Worm (Caenorhabditis elegans) whole organism, L2 larva: Measurements from ENCODE around the gene egl-44.

Experiments used
- C34F6.9 ChIP-seq: fragments of 150-350 bp; optimal IDR thresholded peaks from 2 replicates; lab custom pipeline; 2014; ENCODE audit warnings: missing biosample characterization, missing genetic modification characterization
- F13H6.1 ChIP-seq: sonication (generic microtip); optimal IDR thresholded peaks from 2 replicates; lab custom pipeline; 2016; ENCODE audit warnings: missing genetic modification characterization, missing compliant biosample characterization
- Y55F3AM.14 ChIP-seq: fragments of 200-800 bp; sonication (Bioruptor generic); optimal IDR thresholded peaks from 2 replicates; lab custom pipeline; 2018; ENCODE audit warnings: mild to moderate bottlenecking, missing genetic modification characterization, missing compliant biosample characterization
- blmp-1 ChIP-seq: sonication (generic microtip); optimal IDR thresholded peaks from 2 replicates; lab custom pipeline; 2017; ENCODE audit warnings: missing genetic modification characterization, mild to moderate bottlenecking, missing compliant biosample characterization, antibody characterized with exemption, moderate library complexity; ENCODE audit not compliant: insufficient read depth
- ceh-16 ChIP-seq: fragments of 150-350 bp; optimal IDR thresholded peaks from 2 replicates; lab custom pipeline; 2014; ENCODE audit warnings: missing biosample characterization, missing genetic modification characterization
- crh-2 ChIP-seq: sonication (generic microtip); optimal IDR thresholded peaks from 2 replicates; lab custom pipeline; 2017; ENCODE audit warnings: missing biosample characterization, missing genetic modification characterization
- dmd-4 ChIP-seq: sonication (generic microtip); optimal IDR thresholded peaks from 2 replicates; lab custom pipeline; 2017; ENCODE audit warnings: missing biosample characterization, missing genetic modification characterization
- egl-27 ChIP-seq: sonication (generic microtip); optimal IDR thresholded peaks from 3 replicates; lab custom pipeline; 2017; ENCODE audit warnings: missing biosample characterization, missing genetic modification reagents, missing genetic modification characterization
- elt-1 ChIP-seq: fragments of 150-350 bp; optimal IDR thresholded peaks from 2 replicates; lab custom pipeline; 2014; ENCODE audit warnings: missing biosample characterization, missing genetic modification characterization
- fos-1 ChIP-seq: fragments of 150-350 bp; optimal IDR thresholded peaks from 2 replicates; lab custom pipeline; 2014; ENCODE audit warnings: missing biosample characterization, missing genetic modification characterization
- gmeb-1 ChIP-seq: fragments of 150-350 bp; optimal IDR thresholded peaks from 2 replicates; lab custom pipeline; 2014; ENCODE audit warnings: missing biosample characterization, missing genetic modification characterization
- lin-39 ChIP-seq: fragments of 150-350 bp; optimal IDR thresholded peaks from 2 replicates; lab custom pipeline; 2014; ENCODE audit warnings: missing biosample characterization, missing genetic modification reagents, missing genetic modification characterization
- lsy-2 ChIP-seq, 2 experiments: fragments of 150-350 bp in 1 of 2; sonication (generic microtip) in 1 of 2; optimal IDR thresholded peaks; 2 replicates each; lab custom pipeline; 2014 to 2017; ENCODE audit warnings: missing biosample characterization in 2 of 2, missing genetic modification characterization in 2 of 2
- mdl-1 ChIP-seq, 2 experiments: fragments of 150-350 bp in 1 of 2; sonication (generic microtip) in 1 of 2; optimal IDR thresholded peaks; 2 replicates each; lab custom pipeline; 2017; ENCODE audit warnings: missing biosample characterization in 2 of 2, missing genetic modification characterization in 2 of 2
- nhr-10 ChIP-seq: sonication (generic microtip); optimal IDR thresholded peaks from 2 replicates; lab custom pipeline; 2017; ENCODE audit warnings: missing biosample characterization, missing genetic modification characterization
- nhr-11 ChIP-seq: fragments of 150-350 bp; optimal IDR thresholded peaks from 2 replicates; lab custom pipeline; 2014; ENCODE audit warnings: missing biosample characterization, missing genetic modification characterization
- nhr-129 ChIP-seq: fragments of 150-350 bp; optimal IDR thresholded peaks from 2 replicates; lab custom pipeline; 2014; ENCODE audit warnings: missing biosample characterization, missing genetic modification characterization
- nhr-21 ChIP-seq: fragments of 150-350 bp; optimal IDR thresholded peaks from 2 replicates; lab custom pipeline; 2014; ENCODE audit warnings: missing biosample characterization, missing genetic modification characterization
- nhr-237 ChIP-seq: fragments of 150-350 bp; optimal IDR thresholded peaks from 2 replicates; lab custom pipeline; 2014; ENCODE audit warnings: missing biosample characterization, missing genetic modification characterization
- nhr-6 ChIP-seq: fragments of 150-350 bp; optimal IDR thresholded peaks from 2 replicates; lab custom pipeline; 2014; ENCODE audit warnings: missing biosample characterization, missing genetic modification characterization
- peb-1 ChIP-seq: fragments of 150-350 bp; optimal IDR thresholded peaks from 2 replicates; lab custom pipeline; 2014; ENCODE audit warnings: missing biosample characterization, missing genetic modification characterization
- sem-4 ChIP-seq: fragments of 150-350 bp; optimal IDR thresholded peaks from 2 replicates; lab custom pipeline; 2014; ENCODE audit warnings: missing biosample characterization, missing genetic modification reagents, missing genetic modification characterization
- sma-9 ChIP-seq, 2 experiments: fragments of 150-350 bp in 1 of 2; sonication (generic microtip) in 1 of 2; optimal IDR thresholded peaks; 2 replicates each; lab custom pipeline; 2014 to 2016; ENCODE audit warnings: missing genetic modification characterization in 2 of 2, mild to moderate bottlenecking in 1 of 2, missing biosample characterization in 1 of 2, missing compliant biosample characterization in 1 of 2, missing genetic modification reagents in 1 of 2, moderate library complexity in 1 of 2
- snpc-4 ChIP-seq: fragments of 150-350 bp; optimal IDR thresholded peaks from 2 replicates; lab custom pipeline; 2014; ENCODE audit warnings: missing biosample characterization, missing genetic modification characterization
- unc-39 ChIP-seq: fragments of 150-350 bp; optimal IDR thresholded peaks from 2 replicates; lab custom pipeline; 2014; ENCODE audit warnings: missing biosample characterization, missing genetic modification characterization
- unc-55 ChIP-seq: fragments of 150-350 bp; sonication (generic microtip); optimal IDR thresholded peaks from 3 replicates; lab custom pipeline; 2014; ENCODE audit warnings: missing biosample characterization, missing genetic modification reagents, missing genetic modification characterization
- unc-62 ChIP-seq: fragments of 150-350 bp; optimal IDR thresholded peaks from 2 replicates; lab custom pipeline; 2014; ENCODE audit warnings: missing biosample characterization, missing genetic modification reagents, missing genetic modification characterization
- zag-1 ChIP-seq: fragments of 150-350 bp; optimal IDR thresholded peaks from 2 replicates; lab custom pipeline; 2014; ENCODE audit warnings: missing biosample characterization, missing genetic modification characterization
- ztf-1 ChIP-seq: fragments of 200-800 bp; sonication (Bioruptor generic); conservative IDR thresholded peaks from 2 replicates; pipeline ENCODE4 v1.3.6; 2022; ENCODE audit warnings: missing genetic modification characterization, missing compliant biosample characterization

The egl-44 gene

DNA sequence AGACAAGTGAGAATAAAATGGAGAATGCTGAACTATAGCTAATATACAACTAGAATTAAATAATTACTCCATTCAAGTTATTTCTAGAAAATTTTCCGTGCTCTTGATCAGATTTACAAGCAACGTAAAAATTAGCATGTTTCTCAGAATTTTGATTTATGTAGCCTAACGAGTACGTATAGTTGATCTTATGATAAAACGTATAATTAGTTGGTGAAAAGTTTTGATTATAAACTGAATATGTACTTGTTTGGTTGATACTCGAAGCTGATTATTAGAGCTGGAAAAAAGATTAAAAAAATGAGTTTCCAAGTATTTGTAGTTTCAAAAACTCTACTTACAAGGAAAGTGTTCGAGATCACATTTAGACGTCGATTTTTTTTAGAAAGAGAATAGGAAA is 32.1 kb upstream of the egl-44 start:
- TF ChIP-seq F13H6.1 (tag; lab: Kevin White, UChicago) (no peak), nhr-21 (peak; percentile 23)

DNA sequence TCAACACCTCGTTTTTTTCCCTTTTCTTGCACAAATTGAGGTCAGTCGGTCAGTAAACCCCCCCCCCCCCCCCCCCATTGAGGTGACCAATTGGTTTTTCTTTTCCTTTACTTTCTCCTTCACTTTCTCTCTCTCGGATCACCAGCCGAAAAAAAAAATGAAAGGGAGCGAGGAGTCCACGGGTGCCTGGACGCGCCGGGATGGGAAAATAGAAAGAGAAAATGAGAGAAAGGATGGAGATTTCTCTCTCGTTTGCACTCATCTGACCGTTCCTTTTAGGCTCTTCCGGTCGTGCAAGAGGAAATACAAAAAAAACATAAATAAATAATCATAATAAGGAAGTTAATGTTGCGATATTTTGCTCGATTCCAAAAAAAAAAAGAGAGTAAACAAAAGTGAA is 29.5 kb upstream of the egl-44 start:
- TF ChIP-seq nhr-21 (no peak), nhr-11 (no peak), blmp-1 (tag; lab: Kevin White, UChicago) (peak; percentile 96), F13H6.1 (tag; lab: Kevin White, UChicago) (peak; percentile 19), egl-27 (tag; lab: Kevin White, UChicago) (peak; percentile 26), lsy-2 (tag; optimal IDR thresholded peaks at IDR 0.05; lab: Kevin White, UChicago) (peak in 1 of 2 experiments; percentile 6)

DNA sequence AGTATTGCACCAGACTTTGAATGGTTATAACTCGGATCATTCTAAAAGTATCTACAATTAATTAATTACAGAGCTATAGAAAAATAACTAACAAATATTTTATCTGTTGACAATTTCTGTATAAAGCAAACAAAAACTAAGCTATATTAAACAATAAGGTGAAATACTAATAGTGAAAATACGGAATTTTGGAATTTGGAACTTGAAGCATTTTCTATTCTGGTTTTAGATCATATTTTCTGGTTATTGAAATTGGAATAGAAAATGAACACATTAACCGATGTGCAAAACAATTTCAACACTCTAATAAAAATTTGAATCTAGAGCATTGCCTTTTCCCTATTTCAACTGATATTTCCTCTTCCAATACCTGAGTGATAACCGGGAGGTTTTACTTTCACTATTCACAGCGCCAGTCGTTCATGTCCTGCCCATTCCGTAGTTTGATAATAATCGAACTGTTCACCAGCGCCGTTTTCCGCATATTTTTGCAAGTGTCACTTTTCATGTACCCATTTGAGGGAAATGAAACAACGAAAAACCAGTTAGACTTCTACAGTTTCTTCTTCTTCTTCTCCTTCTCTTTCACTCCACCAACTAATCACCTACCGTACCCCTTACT is 28.6 kb upstream of the egl-44 start:
- peak; percentile 46 for TF ChIP-seq fos-1 (tag; lab: Kevin White, UChicago)
- TF ChIP-seq blmp-1 (tag; lab: Kevin White, UChicago), result peak; percentile 31
- TF ChIP-seq gmeb-1 (tag; lab: Kevin White, UChicago), result no peak

DNA sequence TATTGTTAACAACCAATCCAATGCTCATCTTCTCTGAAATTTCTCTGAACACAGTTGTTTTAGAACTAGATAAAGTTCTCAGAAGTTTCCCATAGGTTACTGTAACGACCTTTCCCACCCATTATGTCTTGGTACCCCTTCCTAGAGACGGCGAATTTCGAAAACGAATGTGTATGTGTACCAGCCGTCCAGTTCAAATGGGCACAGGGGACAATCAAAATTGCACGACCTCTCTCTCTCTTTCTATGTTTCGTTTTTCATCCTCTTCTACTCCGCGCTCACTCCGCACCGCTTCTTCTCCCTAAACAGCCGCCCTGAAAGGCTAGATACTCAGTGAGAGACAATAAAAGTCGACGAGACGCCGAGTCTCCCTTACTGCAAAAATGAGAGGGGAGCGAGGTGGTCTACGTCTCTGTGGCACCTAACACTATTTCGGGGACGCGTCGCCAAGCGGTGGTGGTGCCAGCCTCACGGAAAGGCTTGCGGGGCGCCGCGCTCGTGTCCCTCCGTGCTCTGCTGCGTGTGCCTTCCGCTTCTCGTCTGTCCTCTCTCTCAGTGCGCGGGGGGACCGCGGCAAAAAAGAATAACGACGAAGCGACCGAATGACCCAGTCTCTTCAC is 27.1 kb upstream of the egl-44 start:
- TF ChIP-seq zag-1 (tag; lab: Kevin White, UChicago) (peak; percentile 39), lin-39 (tag; lab: Kevin White, UChicago) (peak; percentile 18), unc-55 (GFP tag; lab: Kevin White, UChicago) (peak; percentile 35), ztf-1 (GFP tag; lab: Robert Waterston, UW) (no peak), nhr-10 (tag; lab: Kevin White, UChicago) (no peak), nhr-129 (tag; lab: Kevin White, UChicago) (no peak), crh-2 (tag; lab: Kevin White, UChicago) (no peak), C34F6.9 (tag; lab: Kevin White, UChicago) (no peak), sem-4 (tag; lab: Kevin White, UChicago) (peak; percentile 7), unc-62 (GFP tag; lab: Kevin White, UChicago) (no peak), fos-1 (tag; lab: Kevin White, UChicago) (peak; percentile 38), F13H6.1 (tag; lab: Kevin White, UChicago) (peak; percentile 52), ceh-16 (peak; percentile 11), nhr-6 (tag; lab: Kevin White, UChicago) (no peak), nhr-21 (peak; percentile 61), peb-1 (tag; lab: Kevin White, UChicago) (peak; percentile 46), mdl-1 (tag; optimal IDR thresholded peaks at IDR 0.05; lab: Kevin White, UChicago) (peak in 1 of 2 experiments; percentile 7), sma-9 (GFP tag; optimal IDR thresholded peaks at IDR 0.05; lab: Kevin White, UChicago) (peak; percentile 39), sma-9 (tag; optimal IDR thresholded peaks at IDR 0.05; lab: Kevin White, UChicago) (no peak), egl-27 (tag; lab: Kevin White, UChicago) (peak; percentile 22), unc-39 (no peak), Y55F3AM.14 (peak; percentile 45), lsy-2 (tag; optimal IDR thresholded peaks at IDR 0.05; lab: Kevin White, UChicago) (peak in 1 of 2 experiments; percentile 28)

DNA sequence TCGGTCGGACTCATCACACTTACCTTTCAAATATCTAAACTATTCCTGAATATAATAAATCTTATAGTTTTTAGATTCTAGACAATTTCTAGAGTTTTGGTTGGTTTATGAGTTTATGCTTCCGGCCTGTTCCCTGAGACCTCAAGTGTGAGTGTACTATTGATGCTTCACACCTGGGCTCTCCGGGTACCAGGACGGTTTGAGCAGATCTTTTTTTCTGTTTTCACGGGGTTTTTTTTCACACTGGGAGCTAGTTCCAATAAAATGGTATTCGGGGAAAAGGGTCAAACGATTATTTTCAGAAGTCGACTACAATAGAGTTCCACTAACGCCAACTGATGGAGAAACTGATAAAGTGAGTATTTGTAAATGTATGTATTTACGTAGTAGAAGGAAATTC is 26.5 kb upstream of the egl-44 start:
- TF ChIP-seq nhr-237 (no peak), elt-1 (no peak)

DNA sequence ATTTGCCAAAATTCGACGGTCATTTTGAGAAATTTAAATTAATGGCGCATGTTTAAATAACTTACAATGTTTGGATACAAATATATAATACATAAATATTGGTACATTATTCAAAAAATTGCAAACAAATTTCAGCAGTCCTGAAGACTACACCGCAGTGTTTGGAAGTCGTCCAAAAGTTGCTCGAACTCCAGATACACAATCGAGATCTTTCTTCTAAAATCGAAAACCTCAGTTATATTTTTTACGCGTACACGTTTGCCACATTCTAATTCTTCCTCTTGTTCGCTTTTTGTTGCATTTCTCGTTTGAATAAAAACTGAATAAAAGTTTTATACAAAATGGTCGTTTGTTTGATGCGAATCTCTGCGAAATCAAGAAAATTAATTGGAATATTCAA is 24.4 kb upstream of the egl-44 start, which contains the start of gene tsp-18:
Gene tsp-18 (plus strand): TSS at position 301 of the 400 bp plus-strand sequence.
- TF ChIP-seq nhr-11 (no peak), sem-4 (tag; lab: Kevin White, UChicago) (no peak), peb-1 (tag; lab: Kevin White, UChicago) (no peak), nhr-6 (tag; lab: Kevin White, UChicago) (no peak), dmd-4 (no peak), snpc-4 (tag; lab: Kevin White, UChicago) (no peak), sma-9 (GFP tag; optimal IDR thresholded peaks at IDR 0.05; lab: Kevin White, UChicago) (no peak), sma-9 (tag; optimal IDR thresholded peaks at IDR 0.05; lab: Kevin White, UChicago) (no peak), unc-62 (GFP tag; lab: Kevin White, UChicago) (no peak), nhr-10 (tag; lab: Kevin White, UChicago) (no peak), F13H6.1 (tag; lab: Kevin White, UChicago) (no peak)
